Fruit fly (Drosophila melanogaster): Measurements from ENCODE around the gene CG34250.
A peak's percentile ranks its signal among the peaks of the same experiment; 100 is the strongest.

CG34250 gene

dm6 chr3L:17457695-17458242 is 18.3 kb upstream of the CG34250 start:
- TF ChIP-seq HHEX (GFP tag; optimal IDR thresholded peaks at IDR 0.05) = peak; percentile 37
- no peak for TF ChIP-seq prd (optimal IDR thresholded peaks at IDR 0.05)
- TF ChIP-seq prd (GFP tag; IDR thresholded peaks at IDR 0.05) = peak; percentile 29; the same call in 1 of the 3 replicates
- TF ChIP-seq hkb (optimal IDR thresholded peaks at IDR 0.05) = no peak
- TF ChIP-seq hkb (GFP tag; IDR thresholded peaks at IDR 0.05) = peak; percentile 43; the same call in 1 of the 2 replicates
- peak in 1 of 3 experiments; percentile 18 for TF ChIP-seq lola (GFP tag; optimal IDR thresholded peaks at IDR 0.05)
- TF ChIP-seq Ets65A (GFP tag) = peak; percentile 25
- TF ChIP-seq Sry-β (GFP tag; optimal IDR thresholded peaks at IDR 0.05) = peak; percentile 31
- no peak for TF ChIP-seq Awh (GFP tag; IDR thresholded peaks at IDR 0.05)
- TF ChIP-seq CG1024 (GFP tag; IDR thresholded peaks at IDR 0.05) = no peak
- TF ChIP-seq esg (GFP tag; conservative IDR thresholded peaks at IDR 0.05) = 0 out of 2 replicates have a peak, but pooled peaks have one; percentile 7
- peak; percentile 30 for TF ChIP-seq Med (GFP tag)
- TF ChIP-seq CG12942 (GFP tag; optimal IDR thresholded peaks at IDR 0.05) = no peak
- peak; percentile 26 for TF ChIP-seq CG7556 (GFP tag; optimal IDR thresholded peaks at IDR 0.05)
- peak; percentile 23 for TF ChIP-seq CG17829 (tag; optimal IDR thresholded peaks at IDR 0.05)
- TF ChIP-seq Dref (GFP tag; IDR thresholded peaks at IDR 0.05) = no peak
- peak; percentile 11 for TF ChIP-seq CG15601 (tag; optimal IDR thresholded peaks at IDR 0.05)
- TF ChIP-seq Hr51 (GFP tag; optimal IDR thresholded peaks at IDR 0.05) = peak in 1 of 2 experiments; percentile 42
- peak; percentile 76 for TF ChIP-seq sens (GFP tag)
- peak; percentile 26 for TF ChIP-seq Sox100B (GFP tag; optimal IDR thresholded peaks at IDR 0.05)
- TF ChIP-seq Meics (GFP tag; optimal IDR thresholded peaks at IDR 0.05) = peak; percentile 15
- TF ChIP-seq CG11504 (tag; optimal IDR thresholded peaks at IDR 0.05) = peak; percentile 55
- peak; percentile 37 for TF ChIP-seq CG10209 (GFP tag; optimal IDR thresholded peaks at IDR 0.05)
- peak; percentile 47 for TF ChIP-seq dmrt11E (tag; optimal IDR thresholded peaks at IDR 0.05)
- TF ChIP-seq phol (tag; optimal IDR thresholded peaks at IDR 0.05) = peak; percentile 18
- peak; percentile 25 for TF ChIP-seq Oli (tag; optimal IDR thresholded peaks at IDR 0.05)
- TF ChIP-seq CG10147 (GFP tag; optimal IDR thresholded peaks at IDR 0.05) = no peak
- no peak for TF ChIP-seq sc (optimal IDR thresholded peaks at IDR 0.05)
- no peak for TF ChIP-seq sc (GFP tag; optimal IDR thresholded peaks at IDR 0.05)
- TF ChIP-seq disco-r (GFP tag; optimal IDR thresholded peaks at IDR 0.05) = no peak
- TF ChIP-seq CG10267 (tag; optimal IDR thresholded peaks at IDR 0.05) = peak; percentile 25
- peak; percentile 14 for TF ChIP-seq fd96Cb (tag; optimal IDR thresholded peaks at IDR 0.05)
- TF ChIP-seq nmo (GFP tag; optimal IDR thresholded peaks at IDR 0.05) = peak; percentile 31
- peak; percentile 24 for TF ChIP-seq CG7839 (tag; optimal IDR thresholded peaks at IDR 0.05)
- 0 out of 2 replicates have a peak, but pooled peaks have one; percentile 3 for TF ChIP-seq H2.0 (GFP tag; IDR thresholded peaks at IDR 0.05)
- TF ChIP-seq CG5953 (GFP tag; IDR thresholded peaks at IDR 0.05) = 0 out of 2 replicates have a peak, but pooled peaks have one; percentile 24
- no peak for TF ChIP-seq pan (optimal IDR thresholded peaks at IDR 0.05)
- TF ChIP-seq pan (GFP tag; optimal IDR thresholded peaks at IDR 0.05 in 1 of 2, IDR thresholded peaks at IDR 0.05 in 1 of 2) = peak in 1 of 2 experiments; percentile 26
- no peak for TF ChIP-seq fru (optimal IDR thresholded peaks at IDR 0.05)
- peak; percentile 46 for TF ChIP-seq CG10979 (tag; optimal IDR thresholded peaks at IDR 0.05)
- peak; percentile 48 for TF ChIP-seq CG2678 (tag; optimal IDR thresholded peaks at IDR 0.05)
- no peak for TF ChIP-seq CG14441 (GFP tag; IDR thresholded peaks at IDR 0.05)
- peak; percentile 48 for TF ChIP-seq Sox102F (GFP tag; optimal IDR thresholded peaks at IDR 0.05)
- peak; percentile 23 for TF ChIP-seq CoRest (tag; optimal IDR thresholded peaks at IDR 0.05)
- TF ChIP-seq row (GFP tag; IDR thresholded peaks at IDR 0.05) = peak; percentile 61
- peak; percentile 62; the same call in 1 of the 2 replicates for TF ChIP-seq Xrp1 (GFP tag; IDR thresholded peaks at IDR 0.05)
- TF ChIP-seq gem (tag; optimal IDR thresholded peaks at IDR 0.05) = peak; percentile 51
- no peak for TF ChIP-seq jumu (GFP tag; optimal IDR thresholded peaks at IDR 0.05)
- peak; percentile 32; the same call in 1 of the 3 replicates for TF ChIP-seq zfh1 (GFP tag; IDR thresholded peaks at IDR 0.05)
- no peak for TF ChIP-seq CG3838 (GFP tag; optimal IDR thresholded peaks at IDR 0.05)
- no peak for TF ChIP-seq Sry-δ (GFP tag; optimal IDR thresholded peaks at IDR 0.05)
